Worm (Caenorhabditis elegans): ENCODE data around the gene srt-8.
"Not testable (repeated sequence)": the region's sequence is repeated elsewhere in the genome, so short reads cannot be mapped to it uniquely, and the experiment has no call there.

srt-8 gene

DNA sequence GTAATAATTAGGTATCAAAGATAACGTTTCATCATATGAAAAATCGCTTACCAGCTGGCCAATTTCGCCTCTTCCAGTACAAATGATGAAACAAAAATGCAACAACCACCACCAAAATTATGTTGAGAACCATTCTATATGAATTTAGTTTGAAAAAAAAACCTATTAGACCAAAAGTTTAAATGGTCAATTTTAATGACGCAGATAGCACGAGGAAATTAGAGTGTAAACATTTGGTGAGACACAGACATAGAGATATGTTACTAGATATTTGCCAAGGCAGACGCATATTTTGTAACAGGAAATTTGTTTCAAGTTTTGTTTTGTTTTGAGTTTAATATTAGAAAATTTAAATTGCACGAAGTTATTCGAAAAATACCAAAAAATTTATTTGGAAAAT, 8.0 kb downstream of the srt-8 start, which contains the start of gene cyp-33C9:
TSS of gene cyp-33C9 (minus strand) at position 211 of the 400 bp plus-strand sequence.
- TF ChIP-seq ceh-13 (GFP tag; optimal IDR thresholded peaks at IDR 0.05) = no peak
- no peak for TF ChIP-seq hmbx-1 (tag; optimal IDR thresholded peaks at IDR 0.05)
- no peak for TF ChIP-seq pes-1 (GFP tag; IDR thresholded peaks at IDR 0.05)
- no peak for TF ChIP-seq ets-7 (tag; optimal IDR thresholded peaks at IDR 0.05)
- TF ChIP-seq aly-1 (tag; optimal IDR thresholded peaks at IDR 0.05) = no peak
- no peak for TF ChIP-seq ceh-36 (tag; optimal IDR thresholded peaks at IDR 0.05)
- TF ChIP-seq F13C5.2 (tag; optimal IDR thresholded peaks at IDR 0.05) = no peak
- no peak for TF ChIP-seq tbx-37 (GFP tag; conservative IDR thresholded peaks at IDR 0.05)
- no peak for TF ChIP-seq ama-1 (optimal IDR thresholded peaks at IDR 0.05)
- TF ChIP-seq scrt-1 (GFP tag; IDR thresholded peaks at IDR 0.05) = no peak
- TF ChIP-seq sea-1 (GFP tag; conservative IDR thresholded peaks at IDR 0.05) = no peak
- TF ChIP-seq tbx-11 (GFP tag; IDR thresholded peaks at IDR 0.05) = no peak
- no peak for TF ChIP-seq B0310.2 (tag; optimal IDR thresholded peaks at IDR 0.05)
- TF ChIP-seq flt-1 (GFP tag; IDR thresholded peaks at IDR 0.05) = no peak
- TF ChIP-seq hnd-1 (tag; optimal IDR thresholded peaks at IDR 0.05) = no peak
- no peak for TF ChIP-seq hmg-4 (GFP tag; optimal IDR thresholded peaks at IDR 0.05)
- TF ChIP-seq tra-4 (tag; optimal IDR thresholded peaks at IDR 0.05) = no peak

DNA sequence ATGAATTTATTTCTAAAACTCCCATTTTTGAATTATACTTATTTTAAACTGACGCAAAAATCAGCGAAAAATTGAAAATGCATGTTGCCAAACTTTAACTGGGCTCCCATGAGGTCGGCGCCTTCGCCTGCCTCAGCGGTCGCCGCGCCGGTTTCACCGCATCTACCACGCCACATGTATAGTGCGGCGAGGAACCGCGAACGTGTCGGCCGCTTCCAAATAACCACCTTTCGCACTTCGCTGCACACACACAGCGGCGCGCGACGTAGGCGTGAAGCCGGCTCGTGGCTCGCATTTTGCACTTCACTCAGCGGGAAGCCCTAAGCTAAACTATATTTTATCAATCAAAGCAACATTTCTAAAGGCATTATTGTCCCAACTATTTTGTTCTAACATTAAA, 14.2 kb downstream of the srt-8 start:
- no peak for TF ChIP-seq B0310.2 (tag; optimal IDR thresholded peaks at IDR 0.05)
- TF ChIP-seq tbx-37 (GFP tag; conservative IDR thresholded peaks at IDR 0.05) = no peak
- TF ChIP-seq flt-1 (GFP tag; IDR thresholded peaks at IDR 0.05) = no peak
- TF ChIP-seq tra-4 (tag; optimal IDR thresholded peaks at IDR 0.05) = no peak
- TF ChIP-seq ets-7 (tag; optimal IDR thresholded peaks at IDR 0.05) = no peak
- TF ChIP-seq scrt-1 (GFP tag; IDR thresholded peaks at IDR 0.05) = no peak
- no peak for TF ChIP-seq tbx-11 (GFP tag; IDR thresholded peaks at IDR 0.05)
- TF ChIP-seq sea-1 (GFP tag; conservative IDR thresholded peaks at IDR 0.05) = no peak
- TF ChIP-seq F13C5.2 (tag; optimal IDR thresholded peaks at IDR 0.05) = no peak
- TF ChIP-seq ceh-13 (GFP tag; optimal IDR thresholded peaks at IDR 0.05) = no peak

DNA sequence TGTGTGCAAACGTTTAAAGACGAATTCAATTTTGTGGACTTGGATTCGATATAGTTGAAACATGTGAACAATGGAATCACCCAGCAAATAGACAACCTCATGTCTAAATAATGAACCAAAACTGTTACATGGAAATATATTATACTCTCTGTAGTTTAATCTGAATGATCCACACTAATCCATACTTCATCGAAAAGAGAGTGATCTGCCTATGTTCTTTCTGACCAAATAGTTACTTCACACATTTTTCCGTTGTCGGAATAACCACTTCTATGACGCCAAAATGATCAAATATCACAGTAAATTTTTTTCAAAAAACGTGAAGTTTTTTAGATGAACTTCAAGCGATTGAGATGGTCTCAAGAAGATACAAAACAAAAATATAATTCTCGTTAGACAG, 15.7 kb downstream of the srt-8 start, which contains the start of gene Y73C8C.4:
TSS of gene Y73C8C.4 (minus strand) at position 101 of the 400 bp plus-strand sequence.
- not testable (repeated sequence) for TF ChIP-seq hmg-4 (GFP tag; optimal IDR thresholded peaks at IDR 0.05); pes-1 (GFP tag; IDR thresholded peaks at IDR 0.05); ceh-36 (tag; optimal IDR thresholded peaks at IDR 0.05)

DNA sequence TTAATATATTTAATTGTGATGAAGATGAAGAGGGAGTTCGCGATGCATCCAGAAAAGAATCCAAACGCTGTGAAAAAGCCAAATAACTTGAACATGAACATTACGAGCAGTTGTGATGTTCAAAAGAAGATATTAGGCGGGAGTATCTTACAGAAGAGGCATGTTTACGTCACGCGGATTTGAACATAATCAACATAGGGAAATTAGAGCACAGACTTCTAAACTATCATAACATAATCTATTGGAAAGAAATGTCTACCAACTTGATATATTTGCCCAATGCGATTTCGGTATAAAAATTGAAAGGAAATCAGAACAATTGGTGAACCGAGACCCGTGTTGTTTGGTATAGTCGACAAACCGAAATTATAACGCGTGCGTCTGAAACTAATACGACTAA, 17.8 kb downstream of the srt-8 start, which contains the start of gene str-66:
TSS of gene str-66 (minus strand) at position 101 of the 400 bp plus-strand sequence.
- TF ChIP-seq tra-4 (tag; optimal IDR thresholded peaks at IDR 0.05) = no peak
- TF ChIP-seq ama-1 (optimal IDR thresholded peaks at IDR 0.05) = no peak
- no peak for TF ChIP-seq flt-1 (GFP tag; IDR thresholded peaks at IDR 0.05)

DNA sequence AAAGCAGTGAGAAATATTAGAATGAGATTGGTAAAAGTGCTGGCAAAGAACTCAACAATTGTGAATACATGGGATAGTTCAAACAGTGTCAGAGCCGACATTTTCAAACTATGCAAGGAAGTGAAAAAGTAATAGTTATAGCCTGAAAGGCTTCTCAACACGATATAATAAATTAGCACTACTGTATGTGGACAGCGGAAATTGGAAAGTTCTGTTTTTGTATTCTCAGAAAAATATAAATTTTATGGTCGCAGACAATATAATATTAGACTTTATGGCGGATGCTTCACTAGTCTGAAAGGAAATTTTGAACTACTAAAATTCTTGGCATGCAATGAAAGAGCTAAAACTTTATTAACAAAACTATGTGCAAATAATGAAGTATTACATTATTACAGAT, 19.4 kb downstream of the srt-8 start, which contains the start of gene str-69:
TSS of gene str-69 (minus strand) at position 101 of the 400 bp plus-strand sequence.
- TF ChIP-seq flt-1 (GFP tag; IDR thresholded peaks at IDR 0.05) (no peak), ets-7 (tag; optimal IDR thresholded peaks at IDR 0.05) (no peak), tra-4 (tag; optimal IDR thresholded peaks at IDR 0.05) (no peak), sea-1 (GFP tag; conservative IDR thresholded peaks at IDR 0.05) (no peak), tbx-37 (GFP tag; conservative IDR thresholded peaks at IDR 0.05) (no peak)

DNA sequence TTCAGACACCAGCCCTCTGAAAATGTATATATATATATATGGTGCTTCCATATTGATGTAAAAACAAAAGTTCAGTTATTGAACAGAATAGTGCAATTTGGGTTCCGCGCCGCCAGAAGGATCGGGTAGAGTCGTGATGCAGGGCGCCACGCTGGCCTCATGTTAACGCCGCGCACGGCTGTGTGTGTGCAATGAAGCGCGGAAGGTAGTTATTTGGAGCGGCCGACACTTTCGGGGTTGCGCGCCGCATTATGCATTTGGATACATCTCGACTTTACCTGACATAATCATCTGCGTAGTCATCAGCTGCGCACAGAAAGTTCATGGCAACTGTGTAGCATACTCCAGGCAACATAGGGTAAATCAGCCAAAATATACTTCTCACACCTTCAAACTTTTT, 20.4 kb downstream of the srt-8 start:
- TF ChIP-seq ama-1 (optimal IDR thresholded peaks at IDR 0.05) (no peak), B0310.2 (tag; optimal IDR thresholded peaks at IDR 0.05) (no peak), hmg-4 (GFP tag; optimal IDR thresholded peaks at IDR 0.05) (no peak), ets-7 (tag; optimal IDR thresholded peaks at IDR 0.05) (no peak), scrt-1 (GFP tag; IDR thresholded peaks at IDR 0.05) (no peak), ceh-13 (GFP tag; optimal IDR thresholded peaks at IDR 0.05) (no peak), tbx-37 (GFP tag; conservative IDR thresholded peaks at IDR 0.05) (no peak)

DNA sequence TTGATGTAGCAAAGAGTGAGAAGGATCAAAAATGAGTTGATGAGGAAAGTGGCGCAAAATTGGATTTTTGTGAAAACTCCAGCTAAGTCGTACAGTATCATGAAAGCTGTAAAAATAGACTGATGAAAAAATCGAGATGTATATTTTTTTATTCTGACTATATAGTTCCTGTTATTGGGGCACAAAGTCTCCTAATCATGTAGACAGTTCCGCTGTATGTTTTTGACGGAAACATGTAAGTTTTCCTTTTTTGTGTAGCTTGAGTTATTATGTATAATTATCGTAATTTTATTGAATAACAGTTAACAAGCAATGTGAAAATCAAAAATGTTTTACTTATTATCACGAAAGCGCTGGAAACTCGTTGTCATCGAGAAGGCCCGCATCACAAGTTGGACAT, 21.1 kb downstream of the srt-8 start, which contains the start of gene str-68:
TSS of gene str-68 (minus strand) at position 101 of the 400 bp plus-strand sequence.
- no peak for TF ChIP-seq tbx-11 (GFP tag; IDR thresholded peaks at IDR 0.05)
- no peak for TF ChIP-seq hmg-4 (GFP tag; optimal IDR thresholded peaks at IDR 0.05)
- TF ChIP-seq pes-1 (GFP tag; IDR thresholded peaks at IDR 0.05) = no peak
- no peak for TF ChIP-seq tra-4 (tag; optimal IDR thresholded peaks at IDR 0.05)
- TF ChIP-seq F13C5.2 (tag; optimal IDR thresholded peaks at IDR 0.05) = no peak
- no peak for TF ChIP-seq tbx-37 (GFP tag; conservative IDR thresholded peaks at IDR 0.05)
- no peak for TF ChIP-seq sea-1 (GFP tag; conservative IDR thresholded peaks at IDR 0.05)
- no peak for TF ChIP-seq ama-1 (optimal IDR thresholded peaks at IDR 0.05)
- TF ChIP-seq hnd-1 (tag; optimal IDR thresholded peaks at IDR 0.05) = no peak
- no peak for TF ChIP-seq ceh-13 (GFP tag; optimal IDR thresholded peaks at IDR 0.05)
- no peak for TF ChIP-seq ets-7 (tag; optimal IDR thresholded peaks at IDR 0.05)
- no peak for TF ChIP-seq ceh-36 (tag; optimal IDR thresholded peaks at IDR 0.05)
- TF ChIP-seq flt-1 (GFP tag; IDR thresholded peaks at IDR 0.05) = no peak
- TF ChIP-seq hmbx-1 (tag; optimal IDR thresholded peaks at IDR 0.05) = no peak
- TF ChIP-seq aly-1 (tag; optimal IDR thresholded peaks at IDR 0.05) = no peak
- no peak for TF ChIP-seq B0310.2 (tag; optimal IDR thresholded peaks at IDR 0.05)

DNA sequence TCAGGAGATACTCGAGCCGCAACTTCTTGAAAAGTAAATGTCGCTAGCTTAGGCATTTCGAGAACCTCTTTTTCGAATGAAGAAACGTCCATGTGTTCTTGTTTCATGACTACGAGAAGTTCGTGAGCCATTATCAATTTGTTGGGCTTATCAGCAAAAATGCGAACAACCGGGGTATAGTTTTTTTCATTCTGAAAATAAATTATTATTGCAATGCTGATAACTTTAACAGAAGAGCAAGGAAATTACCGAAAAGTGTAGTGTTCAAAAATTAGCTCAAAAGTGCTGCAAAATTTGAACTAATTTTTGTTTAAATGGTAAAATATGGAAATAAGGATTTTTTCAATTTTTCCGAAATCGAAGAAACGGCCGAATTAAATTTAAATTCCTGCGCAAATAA, 25.8 kb downstream of the srt-8 start:
- no peak for TF ChIP-seq ceh-36 (tag; optimal IDR thresholded peaks at IDR 0.05)

DNA sequence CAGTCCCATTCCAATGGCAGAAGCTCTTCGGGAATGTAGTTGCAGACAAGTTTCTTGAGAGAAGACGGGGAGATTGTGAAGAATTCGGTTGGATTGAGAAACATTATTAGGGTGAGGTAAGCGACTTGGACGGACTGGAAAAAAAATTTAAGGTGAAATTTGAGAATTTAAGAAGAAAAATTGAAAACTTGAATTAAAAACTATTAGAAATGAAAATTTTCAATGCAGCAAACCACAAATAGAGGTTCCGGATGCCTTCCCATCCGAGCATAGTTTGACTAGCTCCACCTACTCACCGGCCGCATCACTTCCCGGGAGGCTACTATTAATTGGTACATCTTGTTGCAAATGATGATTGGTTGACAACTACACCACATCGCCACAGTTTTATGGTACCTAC, 27.4 kb downstream of the srt-8 start, which contains the start of gene Y73C8C.8:
TSS of gene Y73C8C.8 (minus strand) at position 101 of the 400 bp plus-strand sequence.
- TF ChIP-seq hmg-4 (GFP tag; optimal IDR thresholded peaks at IDR 0.05) (no peak), ceh-36 (tag; optimal IDR thresholded peaks at IDR 0.05) (no peak), tbx-37 (GFP tag; conservative IDR thresholded peaks at IDR 0.05) (no peak), B0310.2 (tag; optimal IDR thresholded peaks at IDR 0.05) (no peak), flt-1 (GFP tag; IDR thresholded peaks at IDR 0.05) (no peak), ceh-13 (GFP tag; optimal IDR thresholded peaks at IDR 0.05) (no peak), tbx-11 (GFP tag; IDR thresholded peaks at IDR 0.05) (no peak), scrt-1 (GFP tag; IDR thresholded peaks at IDR 0.05) (no peak), hnd-1 (tag; optimal IDR thresholded peaks at IDR 0.05) (no peak), sea-1 (GFP tag; conservative IDR thresholded peaks at IDR 0.05) (no peak), pes-1 (GFP tag; IDR thresholded peaks at IDR 0.05) (no peak), hmbx-1 (tag; optimal IDR thresholded peaks at IDR 0.05) (no peak), aly-1 (tag; optimal IDR thresholded peaks at IDR 0.05) (no peak), ama-1 (optimal IDR thresholded peaks at IDR 0.05) (no peak), F13C5.2 (tag; optimal IDR thresholded peaks at IDR 0.05) (no peak), tra-4 (tag; optimal IDR thresholded peaks at IDR 0.05) (no peak), ets-7 (tag; optimal IDR thresholded peaks at IDR 0.05) (no peak)

Data from whole organism, early embryonic.